Fruit fly (Drosophila melanogaster) whole organism, prepupa: ENCODE results near the gene stnB.

Experiments used
- CG10631 ChIP-seq: fragments of 200-800 bp; sonication (Bioruptor generic); optimal IDR thresholded peaks from 2 replicates; lab custom pipeline; 2016; ENCODE audit warnings: missing biosample characterization, missing genetic modification characterization
- CG10669 ChIP-seq: fragments of 200-800 bp; sonication (Bioruptor generic); optimal IDR thresholded peaks from 3 replicates; lab custom pipeline; 2018; ENCODE audit warnings: missing biosample characterization, mild to moderate bottlenecking, missing genetic modification characterization, moderate library complexity
- CG11762 ChIP-seq: fragments of 200-800 bp; sonication (Bioruptor generic); optimal IDR thresholded peaks from 3 replicates; lab custom pipeline; 2016; ENCODE audit warnings: missing biosample characterization, missing genetic modification characterization; ENCODE audit not compliant: insufficient read depth
- CG11902 ChIP-seq: fragments of 200-800 bp; sonication (Bioruptor generic); optimal IDR thresholded peaks from 3 replicates; lab custom pipeline; 2016; ENCODE audit warnings: missing biosample characterization, missing genetic modification characterization
- CG15336 ChIP-seq: fragments of 200-800 bp; sonication (Bioruptor generic); IDR thresholded peaks from 2 replicates; pipeline ENCODE4 v1.3.6; 2022; ENCODE audit warnings: missing biosample characterization, missing genetic modification characterization
- CG1621 ChIP-seq: fragments of 200-800 bp; sonication (Bioruptor generic); optimal IDR thresholded peaks from 3 replicates; lab custom pipeline; 2018; ENCODE audit warnings: missing biosample characterization, mild to moderate bottlenecking, missing genetic modification characterization
- CG31627 ChIP-seq: fragments of 200-800 bp; sonication (Bioruptor generic); optimal IDR thresholded peaks from 3 replicates; lab custom pipeline; 2016; ENCODE audit warnings: missing biosample characterization, missing genetic modification characterization
- CG32006 ChIP-seq: fragments of 200-800 bp; sonication (Bioruptor generic); optimal IDR thresholded peaks from 3 replicates; lab custom pipeline; 2017; ENCODE audit warnings: missing biosample characterization, mild to moderate bottlenecking, missing genetic modification characterization
- CG4318 ChIP-seq: fragments of 200-800 bp; sonication (Bioruptor generic); optimal IDR thresholded peaks from 3 replicates; lab custom pipeline; 2017; ENCODE audit warnings: missing biosample characterization, mild to moderate bottlenecking, missing genetic modification characterization
- CG6163 ChIP-seq: fragments of 200-800 bp; sonication (Bioruptor generic); IDR thresholded peaks from 3 replicates; pipeline ENCODE4 v1.3.6; 2022; ENCODE audit warnings: missing biosample characterization, missing genetic modification characterization
- CG6854 ChIP-seq: fragments of 200-800 bp; sonication (Bioruptor generic); optimal IDR thresholded peaks from 2 replicates; lab custom pipeline; 2017; ENCODE audit warnings: missing biosample characterization, mild to moderate bottlenecking, missing genetic modification characterization
- Eip75B ChIP-seq: fragments of 200-800 bp; sonication (Bioruptor generic); optimal IDR thresholded peaks from 3 replicates; lab custom pipeline; 2016; ENCODE audit warnings: missing biosample characterization, missing genetic modification characterization
- Eip78C ChIP-seq: fragments of 200-800 bp; sonication (Bioruptor generic); peaks from one replicate; lab custom pipeline; 2016; ENCODE audit warnings: missing biosample characterization, missing genetic modification characterization
- Ets96B ChIP-seq: fragments of 200-800 bp; optimal IDR thresholded peaks from 2 replicates; lab custom pipeline; 2019; ENCODE audit warnings: missing biosample characterization, mild to moderate bottlenecking, missing genetic modification characterization, moderate library complexity
- Hr38 ChIP-seq: sonication (Bioruptor generic); optimal IDR thresholded peaks from 2 replicates; lab custom pipeline; 2016; ENCODE audit warnings: missing biosample characterization, missing genetic modification characterization
- Hr39 ChIP-seq: fragments of 200-800 bp; sonication (Bioruptor generic); optimal IDR thresholded peaks from 2 replicates; lab custom pipeline; 2016; ENCODE audit warnings: missing biosample characterization, missing genetic modification characterization
- Hr4 ChIP-seq: fragments of 200-800 bp; sonication (Bioruptor generic); optimal IDR thresholded peaks from 3 replicates; lab custom pipeline; 2016; ENCODE audit warnings: missing biosample characterization, missing genetic modification characterization
- Lpt ChIP-seq: fragments of 200-800 bp; sonication (Bioruptor generic); optimal IDR thresholded peaks from 3 replicates; lab custom pipeline; 2016; ENCODE audit warnings: missing biosample characterization, missing genetic modification characterization
- Met ChIP-seq: fragments of 200-800 bp; sonication (Bioruptor generic); optimal IDR thresholded peaks from 3 replicates; lab custom pipeline; 2016; ENCODE audit warnings: missing biosample characterization, missing genetic modification characterization
- OdsH ChIP-seq: fragments of 200-800 bp; sonication (Bioruptor generic); optimal IDR thresholded peaks from 3 replicates; lab custom pipeline; 2016; ENCODE audit warnings: missing biosample characterization, missing genetic modification characterization
- Smox ChIP-seq: fragments of 200-800 bp; sonication (Bioruptor generic); optimal IDR thresholded peaks from 3 replicates; lab custom pipeline; 2016; ENCODE audit warnings: missing biosample characterization, missing genetic modification characterization
- Sox102F ChIP-seq: fragments of 200-800 bp; sonication (Bioruptor generic); optimal IDR thresholded peaks from 2 replicates; lab custom pipeline; 2016; ENCODE audit warnings: missing biosample characterization, mild to moderate bottlenecking, missing genetic modification characterization
- achi ChIP-seq: fragments of 200-800 bp; sonication (Bioruptor generic); optimal IDR thresholded peaks from 3 replicates; lab custom pipeline; 2016; ENCODE audit warnings: missing biosample characterization, missing genetic modification characterization
- acj6 ChIP-seq: fragments of 200-800 bp; sonication (Bioruptor generic); optimal IDR thresholded peaks from 3 replicates; lab custom pipeline; 2016; ENCODE audit warnings: missing biosample characterization, missing genetic modification characterization
- cyc ChIP-seq: fragments of 200-800 bp; sonication (Bioruptor generic); optimal IDR thresholded peaks from 3 replicates; lab custom pipeline; 2016; ENCODE audit warnings: missing biosample characterization, missing genetic modification characterization
- dac ChIP-seq: fragments of 200-800 bp; sonication (Bioruptor generic); optimal IDR thresholded peaks from 2 replicates; lab custom pipeline; 2017; ENCODE audit warnings: missing biosample characterization, mild to moderate bottlenecking, missing genetic modification characterization
- eg ChIP-seq: fragments of 200-800 bp; sonication (Bioruptor generic); IDR thresholded peaks from 3 replicates; pipeline ENCODE4 v1.3.6; 2022; ENCODE audit warnings: missing biosample characterization, missing genetic modification characterization
- esn ChIP-seq: fragments of 200-800 bp; sonication (Bioruptor generic); optimal IDR thresholded peaks from 2 replicates; lab custom pipeline; 2016; ENCODE audit warnings: missing biosample characterization, mild to moderate bottlenecking, missing genetic modification characterization, moderate library complexity
- fd59A ChIP-seq: fragments of 200-800 bp; sonication (Bioruptor generic); optimal IDR thresholded peaks from 2 replicates; lab custom pipeline; 2017; ENCODE audit warnings: missing biosample characterization, mild to moderate bottlenecking, missing genetic modification characterization, missing genetic modification reagents
- fd85E ChIP-seq: fragments of 200-800 bp; sonication (Bioruptor generic); optimal IDR thresholded peaks from 3 replicates; lab custom pipeline; 2016; ENCODE audit warnings: missing biosample characterization, missing genetic modification characterization
- fkh ChIP-seq: fragments of 200-800 bp; sonication (Bioruptor generic); optimal IDR thresholded peaks from 3 replicates; lab custom pipeline; 2017; ENCODE audit warnings: missing biosample characterization, mild to moderate bottlenecking, missing genetic modification characterization, moderate library complexity
- lz ChIP-seq: fragments of 200-800 bp; sonication (Bioruptor generic); optimal IDR thresholded peaks from 3 replicates; lab custom pipeline; 2016; ENCODE audit warnings: missing biosample characterization, missing genetic modification characterization
- net ChIP-seq: fragments of 200-800 bp; sonication (Bioruptor generic); optimal IDR thresholded peaks from 3 replicates; lab custom pipeline; 2016; ENCODE audit warnings: missing biosample characterization, missing genetic modification characterization
- spab ChIP-seq: fragments of 200-800 bp; sonication (Bioruptor generic); optimal IDR thresholded peaks from 2 replicates; lab custom pipeline; 2017; ENCODE audit warnings: missing biosample characterization, mild to moderate bottlenecking, missing genetic modification characterization, missing genetic modification reagents
- svp ChIP-seq: fragments of 200-800 bp; sonication (Bioruptor generic); peaks from one replicate; lab custom pipeline; 2016; ENCODE audit warnings: missing biosample characterization, missing genetic modification characterization
- topi ChIP-seq: fragments of 200-800 bp; sonication (Bioruptor generic); optimal IDR thresholded peaks from 3 replicates; lab custom pipeline; 2016; ENCODE audit warnings: missing biosample characterization, missing genetic modification characterization

stnB gene

DNA sequence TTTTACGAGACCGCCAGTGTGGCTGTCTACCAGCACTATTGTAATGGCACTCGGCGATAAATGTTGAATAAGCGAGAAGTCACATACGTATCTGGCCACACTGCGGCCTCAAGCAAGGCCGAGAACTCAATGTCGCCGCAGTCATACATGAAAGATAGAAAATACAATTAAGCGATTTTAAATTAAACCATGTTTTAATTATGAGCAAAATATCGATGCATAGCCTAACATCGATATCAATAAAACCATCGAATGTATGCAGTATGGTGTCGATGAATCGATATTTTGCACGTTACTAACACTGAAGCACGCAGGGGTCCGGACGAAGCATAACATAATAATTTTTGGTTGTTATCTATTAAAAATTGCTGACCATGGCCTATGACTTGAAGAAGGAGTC lies 8.8 kb upstream of the stnB start, which contains the start of the genes Rab21 and Coa7 (continued):
- TF ChIP-seq cyc (GFP tag; lab: Kevin White, UChicago) (peak; percentile 2), Met (GFP tag; lab: Kevin White, UChicago) (no peak), CG6163 (GFP tag; lab: Robert Waterston, UW) (no peak), CG6854 (GFP tag; lab: Kevin White, UChicago) (no peak), CG11762 (GFP tag; lab: Kevin White, UChicago) (no peak), Ets96B (tag; lab: Kevin White, UChicago) (no peak), CG4318 (GFP tag; lab: Kevin White, UChicago) (no peak), eg (GFP tag; lab: Robert Waterston, UW) (no peak), Eip75B (GFP tag; lab: Kevin White, UChicago) (no peak), dac (no peak), lz (GFP tag; lab: Kevin White, UChicago) (no peak), fd85E (GFP tag; lab: Kevin White, UChicago) (no peak), OdsH (GFP tag; lab: Kevin White, UChicago) (no peak), CG32006 (GFP tag; lab: Kevin White, UChicago) (no peak), CG11902 (no peak), CG15336 (no peak), net (no peak), fkh (no peak), esn (GFP tag; lab: Kevin White, UChicago) (peak; percentile 46), Smox (no peak), acj6 (GFP tag; lab: Kevin White, UChicago) (no peak), CG10631 (GFP tag; lab: Kevin White, UChicago) (no peak), CG31627 (GFP tag; lab: Kevin White, UChicago) (peak; percentile 21), achi (GFP tag; lab: Kevin White, UChicago) (no peak), CG10669 (no peak), fd59A (GFP tag; lab: Kevin White, UChicago) (no peak), topi (peak; percentile 21)

DNA sequence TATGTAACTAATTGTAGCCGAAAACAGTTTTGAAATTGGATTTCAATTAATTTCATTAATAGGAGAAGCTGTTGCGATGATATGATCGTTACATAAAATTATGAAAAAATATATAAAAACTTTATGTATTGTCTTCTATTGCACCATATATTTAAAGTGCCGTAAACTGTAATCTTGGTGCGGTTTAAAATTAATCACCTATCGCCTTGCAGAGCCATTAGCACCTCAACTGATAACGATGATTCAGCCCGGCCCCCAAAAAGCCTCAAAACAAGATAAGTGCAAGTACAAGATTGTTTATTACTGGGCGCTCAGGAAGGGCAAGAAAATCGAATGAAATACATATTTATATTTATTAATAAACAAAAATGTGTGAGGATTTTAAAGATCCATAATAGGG lies 7.4 kb upstream of the stnB start:
- TF ChIP-seq Met (GFP tag; lab: Kevin White, UChicago) (no peak), svp (peak; percentile 79)

- no peak for TF ChIP-seq Hr38
- TF ChIP-seq CG6854 (GFP tag; lab: Kevin White, UChicago) = no peak
- TF ChIP-seq Lpt = no peak
- TF ChIP-seq CG1621 = no peak
These were observed 6.8 kb upstream of the stnB start, which contains the start of gene FucTC for dm6 chrX:23011203-23011602. Gene FucTC (minus strand): TSS chrX:23011303.

DNA sequence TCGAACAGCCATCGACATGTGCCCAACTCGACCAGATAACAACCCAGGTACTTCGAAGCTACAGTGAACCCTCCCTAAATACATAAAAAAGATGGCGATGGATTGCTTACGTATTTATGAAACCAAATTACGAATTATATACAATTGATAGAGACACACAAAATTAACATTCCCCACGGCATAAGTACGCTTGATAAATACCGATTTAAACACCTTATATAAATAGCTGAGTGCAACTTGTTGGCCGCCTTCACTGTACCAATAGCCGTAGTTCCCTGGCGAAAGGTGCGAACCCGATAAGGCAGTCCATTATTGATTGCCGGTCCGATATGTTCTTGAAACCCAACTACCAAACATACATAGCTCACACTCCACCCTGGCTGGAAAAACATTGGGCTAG lies 6.2 kb upstream of the stnB start:
- peak; percentile 46 for TF ChIP-seq Eip78C (GFP tag; lab: Kevin White, UChicago)
- TF ChIP-seq spab = no peak
- TF ChIP-seq CG15336 = no peak
- TF ChIP-seq CG10631 (GFP tag; lab: Kevin White, UChicago) = no peak
- TF ChIP-seq svp = peak; percentile 62
- no peak for TF ChIP-seq acj6 (GFP tag; lab: Kevin White, UChicago)
- peak; percentile 38 for TF ChIP-seq Hr39 (GFP tag; lab: Kevin White, UChicago)
- peak; percentile 16 for TF ChIP-seq CG31627 (GFP tag; lab: Kevin White, UChicago)
- TF ChIP-seq, all 60 proteins: peak for 4

dm6 chrX:23007399-23007798 lies 3.0 kb upstream of the stnB start:
- TF ChIP-seq esn (GFP tag; lab: Kevin White, UChicago) (no peak), Eip75B (GFP tag; lab: Kevin White, UChicago) (no peak), CG32006 (GFP tag; lab: Kevin White, UChicago) (peak; percentile 25), CG10631 (GFP tag; lab: Kevin White, UChicago) (peak; percentile 2), CG15336 (0 out of 2 replicates have a peak, but pooled peaks have one; percentile 10), OdsH (GFP tag; lab: Kevin White, UChicago) (peak; percentile 21), Hr38 (no peak), CG6163 (GFP tag; lab: Robert Waterston, UW) (no peak), Hr4 (GFP tag; lab: Kevin White, UChicago) (peak; percentile 20), spab (no peak), Sox102F (GFP tag; lab: Kevin White, UChicago) (peak; percentile 11)
- TF ChIP-seq, all 60 proteins: peak for 6
